Worm (Caenorhabditis elegans): ENCODE measurements around the gene acr-14.

Gene acr-14

ce11 chrII:8178614-8179013 is 1.6 kb upstream of the acr-14 start:
- TF ChIP-seq egl-27 (tag; optimal IDR thresholded peaks at IDR 0.05) (no peak), hpl-2 (GFP tag; optimal IDR thresholded peaks at IDR 0.05) (no peak), C34B4.2 (tag; optimal IDR thresholded peaks at IDR 0.05) (no peak), nhr-47 (tag; optimal IDR thresholded peaks at IDR 0.05) (no peak), aly-2 (tag; optimal IDR thresholded peaks at IDR 0.05) (no peak), hlh-17 (GFP tag; optimal IDR thresholded peaks at IDR 0.05; ENCODE audit: borderline replicate concordance) (no peak), fkh-4 (tag; optimal IDR thresholded peaks at IDR 0.05; ENCODE audit: borderline replicate concordance) (no peak), zip-4 (GFP tag; optimal IDR thresholded peaks at IDR 0.05) (no peak), nhr-71 (tag; optimal IDR thresholded peaks at IDR 0.05) (no peak), grh-1 (GFP tag; IDR thresholded peaks at IDR 0.05) (no peak), elt-3 (tag; optimal IDR thresholded peaks at IDR 0.05) (no peak)

ce11 chrII:8174148-8174547 is 2.8 kb downstream of the acr-14 start:
- no peak for TF ChIP-seq fkh-4 (tag; optimal IDR thresholded peaks at IDR 0.05; ENCODE audit: borderline replicate concordance)
- no peak for TF ChIP-seq lin-14 (GFP tag; optimal IDR thresholded peaks at IDR 0.05)
- no peak for TF ChIP-seq nhr-12 (tag; optimal IDR thresholded peaks at IDR 0.05)
- TF ChIP-seq nhr-76 (tag; optimal IDR thresholded peaks at IDR 0.05), result no peak
- TF ChIP-seq pag-3 (tag; optimal IDR thresholded peaks at IDR 0.05; ENCODE audit: borderline replicate concordance, insufficient read depth), result no peak

ce11 chrII:8173449-8173848 is 3.5 kb downstream of the acr-14 start, which contains the start of the genes decr-1.3 and T05C12.1:
Gene decr-1.3 (minus strand): TSS chrII:8173549.
Gene T05C12.1 (plus strand): TSS chrII:8173680.
- TF ChIP-seq dsc-1 (tag; optimal IDR thresholded peaks at IDR 0.05) (no peak), ets-5 (GFP tag; IDR thresholded peaks at IDR 0.05) (no peak), fkh-8 (tag; optimal IDR thresholded peaks at IDR 0.05) (no peak), mab-9 (GFP tag; IDR thresholded peaks at IDR 0.05) (no peak), unc-98 (GFP tag; IDR thresholded peaks at IDR 0.05) (no peak), nhr-20 (tag; optimal IDR thresholded peaks at IDR 0.05) (no peak), nhr-85 (tag) (no peak), ztf-4 (tag; optimal IDR thresholded peaks at IDR 0.05) (no peak), blmp-1 (tag; optimal IDR thresholded peaks at IDR 0.05) (no peak), nhr-12 (tag; optimal IDR thresholded peaks at IDR 0.05) (no peak), irx-1 (tag; optimal IDR thresholded peaks at IDR 0.05) (no peak), lir-3 (tag; optimal IDR thresholded peaks at IDR 0.05; ENCODE audit: poor library complexity) (no peak)

ce11 chrII:8170374-8170773 is 6.6 kb downstream of the acr-14 start, which contains the start of gene T05C12.11:
Gene T05C12.11 (minus strand): TSS chrII:8170474.
- TF ChIP-seq ets-5 (GFP tag; IDR thresholded peaks at IDR 0.05) (no peak), lin-14 (GFP tag; optimal IDR thresholded peaks at IDR 0.05) (peak; percentile 17), hpl-2 (GFP tag; optimal IDR thresholded peaks at IDR 0.05) (no peak), aha-1 (tag; optimal IDR thresholded peaks at IDR 0.05) (no peak)

DNA sequence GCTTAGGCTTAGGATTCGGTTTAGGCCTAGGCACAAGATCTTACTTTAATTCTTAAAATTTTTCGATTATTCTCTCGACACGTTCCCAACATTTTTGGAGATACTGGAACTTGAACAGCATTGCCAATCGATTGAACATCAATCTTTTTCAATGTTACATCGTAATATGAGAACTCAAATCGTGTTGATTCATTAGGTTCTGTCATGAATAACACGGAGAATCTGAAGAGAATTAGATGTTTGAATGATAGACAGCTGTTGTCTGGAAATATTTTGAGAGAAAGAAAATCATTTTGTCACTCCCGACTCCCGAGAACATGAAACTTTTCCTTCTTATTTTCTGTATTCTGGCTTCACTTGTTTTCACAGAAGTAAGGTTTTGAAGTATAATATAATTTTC is 7.7 kb downstream of the acr-14 start, which contains the start of gene T05C12.15:
T05C12.15 (plus strand) TSS at position 301 of the 400 bp plus-strand sequence.
- TF ChIP-seq fkh-8 (tag; optimal IDR thresholded peaks at IDR 0.05) (no peak), aha-1 (tag; optimal IDR thresholded peaks at IDR 0.05) (no peak), egl-27 (tag; optimal IDR thresholded peaks at IDR 0.05) (no peak), lir-3 (tag; optimal IDR thresholded peaks at IDR 0.05; ENCODE audit: poor library complexity) (no peak), mef-2 (tag; optimal IDR thresholded peaks at IDR 0.05) (no peak), ztf-4 (tag; optimal IDR thresholded peaks at IDR 0.05) (no peak), ceh-88 (GFP tag; IDR thresholded peaks at IDR 0.05) (no peak), fkh-4 (tag; optimal IDR thresholded peaks at IDR 0.05; ENCODE audit: borderline replicate concordance) (no peak), irx-1 (tag; optimal IDR thresholded peaks at IDR 0.05) (no peak), unc-86 (tag; optimal IDR thresholded peaks at IDR 0.05) (no peak), hlh-4 (tag; optimal IDR thresholded peaks at IDR 0.05) (no peak), nhr-85 (tag) (no peak), nhr-47 (tag; optimal IDR thresholded peaks at IDR 0.05) (no peak), fkh-10 (GFP tag; optimal IDR thresholded peaks at IDR 0.05) (no peak), lsy-2 (tag; optimal IDR thresholded peaks at IDR 0.05) (no peak), fos-1 (tag; optimal IDR thresholded peaks at IDR 0.05) (no peak), ceh-8 (GFP tag; optimal IDR thresholded peaks at IDR 0.05) (no peak)
